Worm (Caenorhabditis elegans) whole organism, dauer: Measurements from ENCODE around the gene lron-1.

Source experiments
- unc-62 ChIP-seq: sonication (generic microtip); optimal IDR thresholded peaks from 2 replicates; lab custom pipeline; 2017; ENCODE audit warnings: missing biosample characterization, missing genetic modification reagents, missing genetic modification characterization

Gene lron-1

DNA sequence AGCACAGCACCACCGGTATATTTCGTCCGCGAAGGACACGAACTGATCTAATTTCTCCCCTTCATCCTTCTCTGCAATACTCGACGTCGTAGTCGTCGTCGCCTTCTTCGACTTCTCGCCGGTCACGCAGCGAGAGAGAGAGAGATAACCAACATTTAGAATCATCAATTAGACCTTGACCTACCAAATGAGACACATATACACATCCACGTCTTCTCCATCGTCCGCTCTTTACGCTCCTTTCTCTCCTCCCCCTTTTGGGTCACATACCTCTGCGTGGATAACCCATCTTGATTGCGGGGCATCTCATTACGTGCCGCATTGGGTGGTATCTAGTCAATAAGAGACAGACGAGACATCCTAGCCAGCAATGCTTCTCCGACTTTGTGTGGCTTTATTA lies 8.9 kb downstream of the lron-1 start, which contains the start of gene sym-1:
sym-1 (plus strand) TSS at position 194 of the 400 bp plus-strand sequence.
- no peak for TF ChIP-seq unc-62 (GFP tag; lab: Kevin White, UChicago)

- TF ChIP-seq unc-62 (GFP tag; lab: Kevin White, UChicago) = no peak
Observed at ce11 chrX:14584335-14584734, 11.8 kb downstream of the lron-1 start.

DNA sequence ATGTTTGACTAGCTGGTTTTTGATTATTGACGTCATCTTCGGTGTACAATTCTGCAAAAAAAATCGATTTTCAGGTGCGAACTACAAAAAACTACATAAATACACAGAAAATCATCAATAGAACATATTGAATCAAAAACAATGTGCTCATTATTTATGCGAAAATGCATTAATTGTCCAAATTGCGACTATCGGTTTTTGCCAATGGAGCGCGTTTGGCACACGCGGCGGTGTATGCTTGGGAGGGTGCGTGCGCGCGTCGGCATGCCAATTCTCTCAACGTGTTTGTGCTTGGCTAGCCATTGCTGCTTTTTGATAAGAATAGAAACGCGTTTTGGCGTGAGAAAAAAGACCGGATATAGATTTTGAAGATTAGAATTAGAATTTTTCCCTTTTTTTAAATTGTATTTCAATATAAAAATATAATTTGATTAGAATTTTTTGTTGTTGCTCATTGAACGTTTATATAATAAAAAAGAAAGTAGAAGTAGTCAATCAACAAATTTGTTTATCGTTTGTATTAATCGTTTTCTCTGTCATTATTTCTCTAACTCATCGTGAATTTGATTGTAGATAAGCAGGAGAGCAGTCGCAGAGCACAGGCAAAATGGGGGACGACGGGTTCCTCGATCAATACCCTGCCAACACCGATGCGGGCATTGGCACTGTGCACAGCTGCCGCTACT lies 16.7 kb downstream of the lron-1 start, which contains the start of the genes C44H4.4 and tap-1:
C44H4.4 (minus strand) TSS at position 51 of the 686 bp plus-strand sequence.
tap-1 (plus strand) TSS at position 574 of the 686 bp plus-strand sequence.
- no peak for TF ChIP-seq unc-62 (GFP tag; lab: Kevin White, UChicago)

- no peak for TF ChIP-seq unc-62 (GFP tag; lab: Kevin White, UChicago)
Observed at ce11 chrX:14593206-14593605, 20.7 kb downstream of the lron-1 start.

- no peak for TF ChIP-seq unc-62 (GFP tag; lab: Kevin White, UChicago)
Observed at ce11 chrX:14594825-14595224, 22.3 kb downstream of the lron-1 start, which contains the start of gene C44H4.8. Gene C44H4.8, plus strand, starts transcription at chrX:14595125.

DNA sequence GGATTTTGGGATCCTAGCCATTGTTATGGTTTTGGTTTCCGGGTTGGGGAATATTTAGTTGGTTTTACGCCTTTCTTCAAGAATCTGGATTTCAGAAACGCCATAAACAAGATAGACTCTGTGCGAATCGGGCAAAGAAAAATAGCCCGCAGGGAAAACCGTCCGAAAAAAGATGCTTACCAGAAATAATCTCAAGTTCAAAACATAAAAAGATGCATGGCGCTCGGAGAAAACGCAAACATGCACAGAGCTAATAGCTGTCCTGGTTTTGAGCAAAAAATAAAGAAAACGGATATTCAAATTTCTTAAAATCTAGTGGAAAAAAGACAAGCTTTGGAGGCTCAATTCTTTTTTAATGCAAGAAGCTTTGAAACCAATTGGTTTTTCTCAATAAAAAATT lies 26.7 kb downstream of the lron-1 start, which contains the start of gene C44H4.6:
C44H4.6 (minus strand) TSS at position 101 of the 400 bp plus-strand sequence.
- no peak for TF ChIP-seq unc-62 (GFP tag; lab: Kevin White, UChicago)

ce11 chrX:14602676-14603075 lies 30.2 kb downstream of the lron-1 start, which contains the start of gene eor-2:
Gene eor-2, plus strand, starts transcription at chrX:14603017.
- no peak for TF ChIP-seq unc-62 (GFP tag; lab: Kevin White, UChicago)

- no peak for TF ChIP-seq unc-62 (GFP tag; lab: Kevin White, UChicago)
Observed at ce11 chrX:14607770-14608169, 35.3 kb downstream of the lron-1 start.

DNA sequence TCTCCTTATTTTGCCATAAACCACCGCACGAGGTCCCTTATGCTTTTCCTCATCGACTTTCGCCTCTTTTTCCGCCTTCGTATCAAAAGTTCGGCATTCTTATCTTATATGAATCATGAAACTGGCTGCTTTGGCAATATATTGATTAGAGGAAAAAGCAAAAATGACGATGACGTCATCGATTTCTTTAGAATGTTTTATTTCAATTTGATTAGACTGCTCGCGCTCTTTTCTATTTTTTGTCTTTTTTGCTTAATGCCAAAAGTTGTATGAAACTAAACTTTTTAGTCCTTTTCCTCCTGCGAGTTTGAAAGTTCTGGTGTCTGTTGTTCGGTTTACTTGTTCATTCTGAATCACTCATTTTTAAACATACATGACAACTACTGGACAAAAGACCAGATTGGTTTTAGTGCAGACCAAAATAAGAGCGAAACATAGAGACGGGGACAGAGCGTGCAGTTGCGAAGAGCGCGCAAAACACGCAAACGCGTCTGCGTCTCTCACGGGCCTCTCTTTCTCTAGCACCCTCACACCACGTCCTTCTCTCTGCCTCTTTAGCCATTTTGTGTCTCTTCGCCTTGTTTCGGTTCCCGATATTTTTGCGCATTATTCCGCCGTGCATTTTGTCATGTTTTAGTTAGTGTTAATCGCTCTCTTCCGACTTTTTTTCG lies 37.7 kb downstream of the lron-1 start:
- TF ChIP-seq unc-62 (GFP tag; lab: Kevin White, UChicago) = no peak

DNA sequence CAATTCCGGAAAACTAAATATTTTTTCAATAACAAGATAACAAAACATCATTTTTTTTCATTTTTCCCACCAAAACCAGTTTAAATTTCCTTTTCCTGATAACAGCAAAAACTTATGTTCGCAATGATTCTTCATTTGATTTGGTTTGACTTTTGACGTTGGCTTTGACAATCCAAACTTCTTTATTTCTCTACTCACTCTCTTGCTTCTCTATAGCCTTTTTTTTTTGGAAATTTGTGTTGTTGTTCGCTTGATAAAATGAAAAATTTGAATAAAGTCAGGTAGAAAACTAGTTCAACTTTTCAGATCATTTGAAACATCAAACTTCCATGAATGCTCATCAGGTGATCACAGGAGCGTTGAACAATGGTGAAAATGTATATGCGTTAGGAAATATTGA lies 38.6 kb downstream of the lron-1 start, which contains the start of gene rbc-1:
rbc-1 (plus strand) TSS at position 301 of the 400 bp plus-strand sequence.
- TF ChIP-seq unc-62 (GFP tag; lab: Kevin White, UChicago) = no peak

- no peak for TF ChIP-seq unc-62 (GFP tag; lab: Kevin White, UChicago)
Observed at ce11 chrX:14621207-14621606, 48.7 kb downstream of the lron-1 start.
